Worm (Caenorhabditis elegans) whole organism, L2 larva: Measurements from ENCODE around the gene cox-14.

Source experiments
- R02D3.7 ChIP-seq: fragments of 150-350 bp; optimal IDR thresholded peaks from 2 replicates; lab custom pipeline; 2014; ENCODE audit warnings: missing biosample characterization, missing genetic modification characterization
- ama-1 ChIP-seq: fragments of 150-350 bp; optimal IDR thresholded peaks from 2 replicates; lab custom pipeline; 2018; ENCODE audit warnings: inconsistent platforms
- ceh-82 ChIP-seq: fragments of 150-350 bp; optimal IDR thresholded peaks from 2 replicates; lab custom pipeline; 2014; ENCODE audit warnings: missing biosample characterization, missing genetic modification characterization
- dmd-4 ChIP-seq: sonication (generic microtip); optimal IDR thresholded peaks from 2 replicates; lab custom pipeline; 2017; ENCODE audit warnings: missing biosample characterization, missing genetic modification characterization
- mab-5 ChIP-seq: fragments of 150-350 bp; optimal IDR thresholded peaks from 2 replicates; lab custom pipeline; 2014; ENCODE audit warnings: missing biosample characterization, missing genetic modification characterization
- nhr-12 ChIP-seq: fragments of 150-350 bp; optimal IDR thresholded peaks from 2 replicates; lab custom pipeline; 2014; ENCODE audit warnings: missing biosample characterization, missing genetic modification characterization
- nhr-237 ChIP-seq: fragments of 150-350 bp; optimal IDR thresholded peaks from 2 replicates; lab custom pipeline; 2014; ENCODE audit warnings: missing biosample characterization, missing genetic modification characterization
- nhr-6 ChIP-seq: fragments of 150-350 bp; optimal IDR thresholded peaks from 2 replicates; lab custom pipeline; 2014; ENCODE audit warnings: missing biosample characterization, missing genetic modification characterization
- nhr-77 ChIP-seq: fragments of 150-350 bp; optimal IDR thresholded peaks from 2 replicates; lab custom pipeline; 2014; ENCODE audit warnings: missing biosample characterization, missing genetic modification characterization
- peb-1 ChIP-seq: fragments of 150-350 bp; optimal IDR thresholded peaks from 2 replicates; lab custom pipeline; 2014; ENCODE audit warnings: missing biosample characterization, missing genetic modification characterization
- unc-62 ChIP-seq: fragments of 150-350 bp; optimal IDR thresholded peaks from 2 replicates; lab custom pipeline; 2014; ENCODE audit warnings: missing biosample characterization, missing genetic modification reagents, missing genetic modification characterization
- zag-1 ChIP-seq: fragments of 150-350 bp; optimal IDR thresholded peaks from 2 replicates; lab custom pipeline; 2014; ENCODE audit warnings: missing biosample characterization, missing genetic modification characterization
- ztf-4 ChIP-seq: fragments of 150-350 bp; optimal IDR thresholded peaks from 2 replicates; lab custom pipeline; 2014; ENCODE audit warnings: missing biosample characterization, missing genetic modification characterization

DNA sequence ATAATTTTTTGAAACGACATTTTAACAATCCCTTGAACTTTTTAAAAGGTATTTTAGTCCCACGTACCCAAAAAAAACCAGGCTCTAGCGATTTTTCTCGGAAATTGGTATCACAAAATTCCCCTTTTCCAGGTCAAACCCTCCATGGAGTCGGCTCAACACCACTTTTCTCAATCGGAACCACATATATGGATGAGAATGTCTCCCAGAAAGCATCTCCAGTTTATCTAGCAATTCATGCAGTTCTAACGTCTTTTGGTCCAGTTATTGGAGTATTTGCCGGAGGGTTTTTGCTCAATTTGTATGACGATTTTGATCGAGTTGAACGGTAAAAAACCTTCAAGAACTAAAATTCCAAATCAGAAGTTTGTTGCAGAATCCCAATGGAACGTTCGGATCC, 21.3 kb downstream of the cox-14 start:
- TF ChIP-seq nhr-77 (tag; lab: Kevin White, UChicago) (no peak), unc-62 (GFP tag; lab: Kevin White, UChicago) (no peak), R02D3.7 (tag; lab: Kevin White, UChicago) (no peak), zag-1 (tag; lab: Kevin White, UChicago) (no peak), nhr-12 (tag; lab: Kevin White, UChicago) (no peak), dmd-4 (no peak), nhr-6 (tag; lab: Kevin White, UChicago) (no peak), peb-1 (tag; lab: Kevin White, UChicago) (no peak), ama-1 (no peak), ztf-4 (no peak), mab-5 (no peak), ceh-82 (tag; lab: Kevin White, UChicago) (no peak), nhr-237 (no peak)
